Fruit fly (Drosophila melanogaster) whole organism, embryonic: ENCODE results near the gene CG11905.
A peak's percentile ranks its signal among the peaks of the same experiment; 100 is the strongest.

Source experiments
- BEAF-32 ChIP-seq: fragments of 200-800 bp; sonication (Bioruptor generic); optimal IDR thresholded peaks from 3 replicates; lab custom pipeline; 2017; ENCODE audit warnings: missing biosample characterization, missing genetic modification characterization, mild to moderate bottlenecking, moderate library complexity, missing genetic modification reagents
- CG10654 ChIP-seq: fragments of 200-800 bp; sonication (Bioruptor generic); optimal IDR thresholded peaks from 2 replicates; lab custom pipeline; 2016; ENCODE audit warnings: missing biosample characterization, missing genetic modification characterization
- CG10959 ChIP-seq: fragments of 200-800 bp; sonication (Bioruptor generic); IDR thresholded peaks from 2 replicates; pipeline ENCODE4 v1.3.6; 2022; ENCODE audit warnings: missing biosample characterization, missing genetic modification characterization
- CG13287 ChIP-seq: fragments of 200-800 bp; sonication (Bioruptor generic); IDR thresholded peaks from 2 replicates; pipeline ENCODE4 v1.3.6; 2022; ENCODE audit warnings: missing biosample characterization, missing genetic modification characterization; ENCODE audit not compliant: partially characterized antibody
- CG13424 ChIP-seq: fragments of 200-800 bp; sonication (Bioruptor generic); optimal IDR thresholded peaks from 2 replicates; lab custom pipeline; 2019; ENCODE audit warnings: missing biosample characterization, mild to moderate bottlenecking, missing genetic modification characterization, moderate library complexity
- CG15601 ChIP-seq: fragments of 200-800 bp; sonication (Bioruptor generic); optimal IDR thresholded peaks from 3 replicates; lab custom pipeline; 2019; ENCODE audit warnings: missing biosample characterization, mild to moderate bottlenecking, missing genetic modification characterization, moderate library complexity
- CG16779 ChIP-seq: fragments of 200-800 bp; sonication (Bioruptor generic); IDR thresholded peaks from 2 replicates; pipeline ENCODE4 v1.3.6; 2022; ENCODE audit warnings: missing biosample characterization, missing genetic modification characterization
- CG17328 ChIP-seq: fragments of 200-800 bp; sonication (Bioruptor generic); IDR thresholded peaks from 2 replicates; pipeline ENCODE4 v1.3.6; 2022; ENCODE audit warnings: missing biosample characterization, missing genetic modification characterization
- CG31224 ChIP-seq: fragments of 200-800 bp; sonication (Bioruptor generic); IDR thresholded peaks from 2 replicates; pipeline ENCODE4 v1.3.6; 2022; ENCODE audit warnings: missing biosample characterization, missing genetic modification characterization
- CG33213 ChIP-seq: fragments of 200-800 bp; sonication (Bioruptor generic); optimal IDR thresholded peaks from 3 replicates; lab custom pipeline; 2016; ENCODE audit warnings: missing biosample characterization, missing genetic modification characterization
- CG34224 ChIP-seq: fragments of 200-800 bp; sonication (Bioruptor generic); IDR thresholded peaks from 3 replicates; pipeline ENCODE4 v1.3.6; 2022; ENCODE audit warnings: missing biosample characterization, missing genetic modification characterization; ENCODE audit not compliant: partially characterized antibody
- CG4424 ChIP-seq: fragments of 200-800 bp; sonication (Bioruptor generic); optimal IDR thresholded peaks from 3 replicates; lab custom pipeline; 2016; ENCODE audit warnings: missing biosample characterization, missing genetic modification characterization
- CG4707 ChIP-seq: fragments of 200-800 bp; sonication (Bioruptor generic); optimal IDR thresholded peaks from 2 replicates; lab custom pipeline; 2018; ENCODE audit warnings: missing biosample characterization, mild to moderate bottlenecking, missing genetic modification characterization, moderate library complexity
- CG5180 ChIP-seq: fragments of 200-800 bp; sonication (Bioruptor generic); optimal IDR thresholded peaks from 3 replicates; lab custom pipeline; 2017; ENCODE audit warnings: missing biosample characterization, missing genetic modification characterization, mild to moderate bottlenecking, moderate library complexity, missing genetic modification reagents
- CG6175 ChIP-seq: fragments of 200-800 bp; sonication (Bioruptor generic); IDR thresholded peaks from 3 replicates; pipeline ENCODE4 v1.3.6; 2022; ENCODE audit warnings: missing biosample characterization, missing genetic modification characterization
- CG7963 ChIP-seq: fragments of 200-800 bp; sonication (Bioruptor generic); IDR thresholded peaks from 3 replicates; pipeline ENCODE4 v1.3.6; 2022; ENCODE audit warnings: missing biosample characterization, missing genetic modification characterization; ENCODE audit not compliant: partially characterized antibody
- CG8089 ChIP-seq: fragments of 200-800 bp; sonication (Bioruptor generic); optimal IDR thresholded peaks from 3 replicates; lab custom pipeline; 2016; ENCODE audit warnings: missing biosample characterization, missing genetic modification characterization
- CG8281 ChIP-seq: fragments of 200-800 bp; sonication (Bioruptor generic); optimal IDR thresholded peaks from 2 replicates; lab custom pipeline; 2018; ENCODE audit warnings: missing biosample characterization, mild to moderate bottlenecking, missing genetic modification characterization, moderate library complexity
- CG8478 ChIP-seq: fragments of >200 bp; optimal IDR thresholded peaks from 2 replicates; lab custom pipeline; 2018
- CHES-1-like ChIP-seq: fragments of 200-800 bp; sonication (Bioruptor generic); optimal IDR thresholded peaks from 2 replicates; lab custom pipeline; 2016; ENCODE audit warnings: missing biosample characterization, missing genetic modification characterization
- Chrac-16 ChIP-seq: fragments of 200-800 bp; sonication (Bioruptor generic); optimal IDR thresholded peaks from 3 replicates; lab custom pipeline; 2016; ENCODE audit warnings: missing biosample characterization, missing genetic modification characterization
- HLH3B ChIP-seq: fragments of 200-800 bp; sonication (Bioruptor generic); IDR thresholded peaks from 2 replicates; pipeline ENCODE4 v1.3.6; 2022; ENCODE audit warnings: missing biosample characterization, missing genetic modification characterization
- Hr78 ChIP-seq, 2 experiments: fragments of 200-800 bp in 1 of 2; fragments of >200 bp in 1 of 2; sonication (Bioruptor generic) in 1 of 2; optimal IDR thresholded peaks; 2 replicates each; lab custom pipeline; 2017 to 2019; ENCODE audit warnings: missing biosample characterization in 2 of 2, missing genetic modification characterization in 2 of 2, mild to moderate bottlenecking in 1 of 2, moderate library complexity in 1 of 2
- Lim3 ChIP-seq: fragments of 200-800 bp; sonication (Bioruptor generic); IDR thresholded peaks from 2 replicates; pipeline ENCODE4 v1.3.6; 2022; ENCODE audit warnings: missing biosample characterization, missing genetic modification characterization
- Mes4 ChIP-seq: fragments of 200-800 bp; sonication (Bioruptor generic); optimal IDR thresholded peaks from 2 replicates; lab custom pipeline; 2016; ENCODE audit warnings: missing biosample characterization, missing genetic modification characterization
- Ptx1 ChIP-seq: fragments of 200-800 bp; sonication (Bioruptor generic); IDR thresholded peaks from 2 replicates; pipeline ENCODE4 v1.3.6; 2022; ENCODE audit warnings: missing biosample characterization, missing genetic modification characterization
- Sox102F ChIP-seq: fragments of 200-800 bp; sonication (Bioruptor generic); optimal IDR thresholded peaks from 2 replicates; lab custom pipeline; 2018; ENCODE audit warnings: missing biosample characterization, mild to moderate bottlenecking, missing genetic modification characterization, moderate library complexity
- Sry-δ ChIP-seq: fragments of 200-800 bp; sonication (Bioruptor generic); optimal IDR thresholded peaks from 2 replicates; lab custom pipeline; 2016; ENCODE audit warnings: missing biosample characterization, missing genetic modification characterization
- YL-1 ChIP-seq: fragments of 200-800 bp; sonication (Bioruptor generic); optimal IDR thresholded peaks from 3 replicates; lab custom pipeline; 2017; ENCODE audit warnings: missing biosample characterization, mild to moderate bottlenecking, missing genetic modification characterization
- amos ChIP-seq: fragments of 200-800 bp; sonication (Bioruptor generic); IDR thresholded peaks from 2 replicates; pipeline ENCODE4 v1.3.6; 2022; ENCODE audit warnings: missing biosample characterization, missing genetic modification characterization; ENCODE audit not compliant: partially characterized antibody
- ara ChIP-seq: fragments of 200-800 bp; sonication (Bioruptor generic); IDR thresholded peaks from 2 replicates; pipeline ENCODE4 v1.3.6; 2022; ENCODE audit warnings: missing biosample characterization, missing genetic modification characterization
- cwo ChIP-seq: fragments of 200-800 bp; sonication (Bioruptor generic); optimal IDR thresholded peaks from 3 replicates; lab custom pipeline; 2017; ENCODE audit warnings: missing biosample characterization, missing genetic modification characterization, mild to moderate bottlenecking, moderate library complexity, missing genetic modification reagents
- dm ChIP-seq: fragments of 200-800 bp; sonication (Bioruptor generic); optimal IDR thresholded peaks from 3 replicates; lab custom pipeline; 2016; ENCODE audit warnings: missing biosample characterization, missing genetic modification characterization
- fd3F ChIP-seq: fragments of 200-800 bp; sonication (Bioruptor generic); optimal IDR thresholded peaks from 2 replicates; lab custom pipeline; 2018; ENCODE audit warnings: missing biosample characterization, mild to moderate bottlenecking, missing genetic modification characterization, moderate library complexity
- gem ChIP-seq: fragments of 200-800 bp; sonication (Bioruptor generic); optimal IDR thresholded peaks from 2 replicates; lab custom pipeline; 2019; ENCODE audit warnings: missing biosample characterization, mild to moderate bottlenecking, missing genetic modification characterization, moderate library complexity
- her ChIP-seq: fragments of 200-800 bp; sonication (Bioruptor generic); optimal IDR thresholded peaks from 2 replicates; lab custom pipeline; 2016; ENCODE audit warnings: missing biosample characterization, missing genetic modification characterization
- hth ChIP-seq: fragments of >200 bp; optimal IDR thresholded peaks from 2 replicates; lab custom pipeline; 2017; ENCODE audit warnings: inconsistent platforms
- kah ChIP-seq: fragments of 200-800 bp; sonication (Bioruptor generic); optimal IDR thresholded peaks from 2 replicates; lab custom pipeline; 2018; ENCODE audit warnings: missing biosample characterization, mild to moderate bottlenecking, missing genetic modification characterization
- kni ChIP-seq: fragments of 200-800 bp; sonication (Bioruptor generic); optimal IDR thresholded peaks from 3 replicates; lab custom pipeline; 2017; ENCODE audit warnings: mild to moderate bottlenecking, missing biosample characterization, missing genetic modification reagents, missing genetic modification characterization
- lmd ChIP-seq: fragments of 200-800 bp; sonication (Bioruptor generic); IDR thresholded peaks from 2 replicates; pipeline ENCODE4 v1.3.6; 2022; ENCODE audit warnings: missing biosample characterization, missing genetic modification characterization
- mld ChIP-seq: fragments of 200-800 bp; sonication (Bioruptor generic); IDR thresholded peaks from 3 replicates; pipeline ENCODE4 v1.3.6; 2022; ENCODE audit warnings: missing biosample characterization, missing genetic modification characterization; ENCODE audit not compliant: partially characterized antibody
- pan ChIP-seq, 4 experiments: fragments of >200 bp in 3 of 4; fragments of 200-800 bp in 1 of 4; sonication (Bioruptor generic) in 1 of 4; optimal IDR thresholded peaks in 3 of 4; IDR thresholded peaks in 1 of 4; 2 replicates each; pipeline versions ENCODE4 v1.3.6 to Lab custom; 2017 to 2022; ENCODE audit warnings: missing biosample characterization in 2 of 4, missing genetic modification characterization in 2 of 4, mixed read lengths in 1 of 4
- pnt ChIP-seq: fragments of 200-800 bp; sonication (Bioruptor generic); optimal IDR thresholded peaks from 3 replicates; lab custom pipeline; 2016; ENCODE audit warnings: missing biosample characterization, missing genetic modification characterization
- pzg ChIP-seq: fragments of 200-800 bp; sonication (Bioruptor generic); optimal IDR thresholded peaks from 3 replicates; lab custom pipeline; 2018; ENCODE audit warnings: missing biosample characterization, mild to moderate bottlenecking, missing genetic modification characterization, moderate library complexity
- tgo ChIP-seq: fragments of 200-800 bp; sonication (Bioruptor generic); IDR thresholded peaks from 3 replicates; pipeline ENCODE4 v1.3.6; 2022; ENCODE audit warnings: missing biosample characterization, missing genetic modification characterization
- tup ChIP-seq: fragments of 200-800 bp; sonication (Bioruptor generic); optimal IDR thresholded peaks from 2 replicates; lab custom pipeline; 2016; ENCODE audit warnings: missing biosample characterization, mild to moderate bottlenecking, missing genetic modification characterization, moderate library complexity
- usp ChIP-seq: fragments of >200 bp; optimal IDR thresholded peaks from 2 replicates; lab custom pipeline; 2017; ENCODE audit warnings: missing biosample characterization, missing genetic modification characterization
- vnd ChIP-seq: fragments of 200-800 bp; sonication (Bioruptor generic); IDR thresholded peaks from 3 replicates; pipeline ENCODE4 v1.3.6; 2022; ENCODE audit warnings: missing biosample characterization, missing genetic modification characterization; ENCODE audit not compliant: partially characterized antibody
- wor ChIP-seq: fragments of 200-800 bp; sonication (Bioruptor generic); IDR thresholded peaks from 2 replicates; pipeline ENCODE4 v1.3.6; 2022; ENCODE audit warnings: missing biosample characterization, missing genetic modification characterization
- z ChIP-seq: fragments of 200-800 bp; sonication (Bioruptor generic); IDR thresholded peaks from 3 replicates; pipeline ENCODE4 v1.3.6; 2022; ENCODE audit warnings: missing biosample characterization, missing genetic modification characterization

CG11905 gene

DNA sequence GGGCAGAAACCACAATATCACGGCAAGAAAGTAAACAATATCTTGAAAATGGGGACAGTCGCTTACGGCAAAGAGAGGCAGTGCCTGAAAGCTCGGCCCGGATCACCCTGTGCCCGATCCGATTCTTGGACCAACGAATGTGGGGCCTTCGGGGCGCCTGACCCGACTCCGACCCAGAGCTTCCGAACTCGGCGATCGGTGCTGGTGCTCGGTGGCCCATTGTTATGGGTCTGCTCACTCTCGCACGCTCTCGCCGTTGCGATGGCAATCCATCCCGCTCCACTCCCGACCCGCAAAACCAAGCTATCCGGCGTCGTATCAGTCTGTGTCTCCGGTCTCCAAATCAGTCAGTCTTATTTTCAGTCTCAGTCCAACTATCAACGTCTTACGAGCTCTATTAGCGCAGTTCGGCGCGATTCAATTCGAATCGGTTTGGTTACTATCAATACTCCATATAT lies 34.3 kb upstream of the CG11905 start, which contains the start of gene Exn (continued):
- TF ChIP-seq her (peak; percentile 43), CG6175 (0 out of 3 replicates have a peak, but pooled peaks have one; percentile 31), usp (GFP tag; lab: Kevin White, UChicago) (no peak), CG8089 (GFP tag; lab: Kevin White, UChicago) (peak; percentile 6), Hr78 (GFP tag; optimal IDR thresholded peaks at IDR 0.05; lab: Kevin White, UChicago) (peak in 1 of 2 experiments; percentile 98), CG15601 (tag; lab: Kevin White, UChicago) (peak; percentile 82), vnd (GFP tag; lab: Robert Waterston, UW) (0 out of 3 replicates have a peak, but pooled peaks have one; percentile 34), CG5180 (no peak), hth (lab: Kevin White, UChicago) (no peak), pzg (GFP tag; lab: Kevin White, UChicago) (no peak), mld (GFP tag; lab: Robert Waterston, UW) (no peak), lmd (GFP tag; lab: Robert Waterston, UW) (no peak), CG10959 (GFP tag; lab: Robert Waterston, UW) (no peak), CG17328 (GFP tag; lab: Robert Waterston, UW) (peak; percentile 23; the same call in 1 of the 2 replicates), wor (GFP tag; lab: Robert Waterston, UW) (no peak), CG4424 (GFP tag; lab: Kevin White, UChicago) (no peak), z (GFP tag; lab: Robert Waterston, UW) (0 out of 3 replicates have a peak, but pooled peaks have one; percentile 31), CG13424 (tag; lab: Kevin White, UChicago) (no peak), kni (GFP tag; lab: Kevin White, UChicago) (peak; percentile 47), dm (GFP tag; lab: Kevin White, UChicago) (no peak), pnt (GFP tag; lab: Kevin White, UChicago) (no peak), CG4707 (GFP tag; lab: Kevin White, UChicago) (no peak), cwo (GFP tag; lab: Kevin White, UChicago) (peak; percentile 59), CG31224 (no peak), tup (GFP tag; lab: Kevin White, UChicago) (no peak), CG16779 (GFP tag; lab: Robert Waterston, UW) (no peak), Chrac-16 (GFP tag; lab: Kevin White, UChicago) (no peak), Ptx1 (GFP tag; lab: Robert Waterston, UW) (no peak), tgo (GFP tag; lab: Robert Waterston, UW) (no peak), gem (tag; lab: Kevin White, UChicago) (no peak), CG13287 (GFP tag; lab: Robert Waterston, UW) (peak; percentile 54; the same call in 1 of the 2 replicates), CG10654 (GFP tag; lab: Kevin White, UChicago) (no peak), CG34224 (GFP tag; lab: Robert Waterston, UW) (peak; percentile 56; the same call in 2 of the 3 replicates), ara (GFP tag; lab: Robert Waterston, UW) (no peak), CHES-1-like (GFP tag; lab: Kevin White, UChicago) (no peak), HLH3B (GFP tag; lab: Robert Waterston, UW) (peak; percentile 47; the same call in 1 of the 2 replicates), fd3F (GFP tag; lab: Kevin White, UChicago) (no peak), BEAF-32 (no peak), Mes4 (GFP tag; lab: Kevin White, UChicago) (peak; percentile 12), Sox102F (GFP tag; lab: Kevin White, UChicago) (no peak), YL-1 (no peak), amos (GFP tag; lab: Robert Waterston, UW) (no peak; the same call in 1 of the 2 replicates), CG8281 (no peak), Lim3 (GFP tag; lab: Robert Waterston, UW) (no peak), CG8478 (lab: Kevin White, UChicago) (no peak), pan (optimal IDR thresholded peaks at IDR 0.05; lab: Kevin White, UChicago) (no peak), pan (GFP tag; optimal IDR thresholded peaks at IDR 0.05 in 1 of 2, IDR thresholded peaks at IDR 0.05 in 1 of 2) (peak in 1 of 2 experiments; percentile 58), CG7963 (no peak), kah (GFP tag; lab: Kevin White, UChicago) (no peak), CG33213 (no peak), Sry-δ (GFP tag; lab: Kevin White, UChicago) (no peak)
